Fruit fly (Drosophila melanogaster) whole organism, pupa: ENCODE measurements around the gene CG11374.

Experiments used
- CG8159 ChIP-seq: fragments of 200-800 bp; sonication (Bioruptor generic); optimal IDR thresholded peaks from 3 replicates; lab custom pipeline; 2018; ENCODE audit warnings: missing biosample characterization, mild to moderate bottlenecking, missing genetic modification characterization, moderate library complexity
- CG8301 ChIP-seq: fragments of 200-800 bp; sonication (Bioruptor generic); optimal IDR thresholded peaks from 2 replicates; lab custom pipeline; 2018; ENCODE audit warnings: missing biosample characterization, mild to moderate bottlenecking, missing genetic modification characterization
- fd96Ca ChIP-seq: fragments of 200-800 bp; sonication (Bioruptor generic); IDR thresholded peaks from 3 replicates; pipeline ENCODE4 v1.3.6; 2022; ENCODE audit warnings: missing biosample characterization, missing genetic modification characterization

DNA sequence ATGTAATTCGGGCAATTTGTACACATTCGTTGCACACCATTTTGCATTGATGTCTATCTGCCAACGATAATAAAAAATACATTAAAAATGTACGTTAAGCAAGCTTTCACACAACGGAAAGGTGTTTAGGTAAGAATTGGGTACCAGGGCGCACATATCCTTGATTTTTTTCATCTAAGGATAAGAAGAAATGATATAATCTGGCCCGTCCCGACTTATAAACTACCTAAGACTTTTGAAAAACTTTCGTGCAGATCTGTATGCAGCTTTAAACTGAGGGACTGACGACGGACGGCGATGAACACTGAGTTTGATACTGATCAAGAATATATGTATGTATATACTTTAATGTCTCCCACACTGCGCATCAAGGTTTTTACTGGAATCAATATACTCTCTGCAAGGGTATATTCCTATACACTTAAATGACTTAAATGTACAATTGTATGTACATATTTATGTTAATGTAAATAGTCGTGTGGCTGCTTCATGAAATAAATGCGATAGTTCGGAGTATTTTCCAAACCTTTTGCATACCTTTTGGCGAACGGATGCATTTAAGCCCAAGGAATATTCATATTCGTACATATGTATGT is 10.7 kb upstream of the CG11374 start, which contains the start of gene Cda5:
- TF ChIP-seq CG8301 (tag; lab: Kevin White, UChicago) (no peak), CG8159 (tag; lab: Kevin White, UChicago) (no peak), fd96Ca (GFP tag; lab: Robert Waterston, UW) (no peak)
